Fruit fly (Drosophila melanogaster): ENCODE measurements around the gene Oat.

- TF ChIP-seq EcR (GFP tag; optimal IDR thresholded peaks at IDR 0.05) (no peak), psq (optimal IDR thresholded peaks at IDR 0.05) (no peak)
Measured at dm6 chr3L:19697395-19697978, 47.8 kb upstream of the Oat start.
